Worm (Caenorhabditis elegans) whole organism, L4/young adult: Measurements from ENCODE around the gene C56A3.8.

Source experiments
- W03F9.2 ChIP-seq: fragments of 150-350 bp; optimal IDR thresholded peaks from 2 replicates; lab custom pipeline; 2014; ENCODE audit warnings: missing biosample characterization, missing genetic modification characterization
- dao-5 ChIP-seq: sonication (generic microtip); optimal IDR thresholded peaks from 2 replicates; lab custom pipeline; 2016; ENCODE audit warnings: missing genotype, missing genetic modification characterization, moderate library complexity, missing compliant biosample characterization
- him-1 ChIP-seq: sonication (generic microtip); optimal IDR thresholded peaks from 2 replicates; lab custom pipeline; 2016; ENCODE audit warnings: missing genotype, missing genetic modification reagents, missing genetic modification characterization, missing compliant biosample characterization

- TF ChIP-seq dao-5 (no peak), W03F9.2 (tag; lab: Kevin White, UChicago) (no peak), him-1 (tag; lab: Kevin White, UChicago) (no peak)
Observed at ce11 chrV:13511618-13512017, 48.5 kb upstream of the C56A3.8 start, which contains the start of gene avr-15.
